Worm (Caenorhabditis elegans): Measurements from ENCODE around the gene irld-48.

The irld-48 gene

DNA sequence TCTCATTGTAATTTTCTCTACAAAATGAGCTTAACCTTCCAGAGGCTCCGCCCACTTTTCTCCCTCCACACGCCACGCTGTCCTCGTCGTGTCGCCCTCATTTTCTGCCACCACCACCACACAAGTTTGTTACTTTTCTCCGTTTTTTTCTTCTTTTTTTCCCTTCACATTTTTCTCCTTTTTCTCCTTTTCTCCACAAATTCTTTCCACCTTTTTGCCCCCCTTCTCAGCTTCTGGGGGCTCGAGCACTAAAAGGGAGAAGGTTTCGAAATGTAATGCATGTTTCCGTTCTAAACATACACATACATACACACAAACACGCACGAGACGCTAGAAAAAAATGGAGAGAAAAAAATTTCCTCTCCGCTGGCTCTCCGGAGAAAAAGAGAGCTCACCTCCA lies 20.7 kb downstream of the irld-48 start, which contains the start of gene nhr-88 (continued):
- no peak for TF ChIP-seq sptf-2 (GFP tag; optimal IDR thresholded peaks at IDR 0.05)
- TF ChIP-seq mcd-1 (GFP tag; IDR thresholded peaks at IDR 0.05): peak; percentile 42
- no peak for TF ChIP-seq lin-35 (GFP tag; optimal IDR thresholded peaks at IDR 0.05)
- no peak for TF ChIP-seq Y56A3A.18 (GFP tag; IDR thresholded peaks at IDR 0.05)
- TF ChIP-seq hmg-20 (GFP tag; IDR thresholded peaks at IDR 0.05): no peak
- peak; percentile 31; the same call in 1 of the 2 replicates for TF ChIP-seq B0336.3 (GFP tag; IDR thresholded peaks at IDR 0.05)
- TF ChIP-seq T07F8.4 (tag; optimal IDR thresholded peaks at IDR 0.05): no peak
- no peak for TF ChIP-seq lsl-1 (GFP tag; optimal IDR thresholded peaks at IDR 0.05)
- TF ChIP-seq nhr-90 (tag; optimal IDR thresholded peaks at IDR 0.05): no peak
- 0 out of 2 replicates have a peak, but pooled peaks have one; percentile 15 for TF ChIP-seq madf-8 (GFP tag; conservative IDR thresholded peaks at IDR 0.05)
- no peak for TF ChIP-seq unc-62 (GFP tag; optimal IDR thresholded peaks at IDR 0.05)
- no peak for TF ChIP-seq ceh-91 (GFP tag; IDR thresholded peaks at IDR 0.05)
- no peak; the same call in 1 of the 2 replicates for TF ChIP-seq dox-1 (GFP tag; IDR thresholded peaks at IDR 0.05)
- TF ChIP-seq fkh-3 (tag; optimal IDR thresholded peaks at IDR 0.05): no peak
- no peak for TF ChIP-seq hrde-1 (tag; optimal IDR thresholded peaks at IDR 0.05; ENCODE audit: borderline replicate concordance)
- no peak for TF ChIP-seq egl-44 (GFP tag; IDR thresholded peaks at IDR 0.05)
- no peak for TF ChIP-seq nhr-27 (tag; optimal IDR thresholded peaks at IDR 0.05)
- TF ChIP-seq ceh-58 (GFP tag; IDR thresholded peaks at IDR 0.05): no peak

DNA sequence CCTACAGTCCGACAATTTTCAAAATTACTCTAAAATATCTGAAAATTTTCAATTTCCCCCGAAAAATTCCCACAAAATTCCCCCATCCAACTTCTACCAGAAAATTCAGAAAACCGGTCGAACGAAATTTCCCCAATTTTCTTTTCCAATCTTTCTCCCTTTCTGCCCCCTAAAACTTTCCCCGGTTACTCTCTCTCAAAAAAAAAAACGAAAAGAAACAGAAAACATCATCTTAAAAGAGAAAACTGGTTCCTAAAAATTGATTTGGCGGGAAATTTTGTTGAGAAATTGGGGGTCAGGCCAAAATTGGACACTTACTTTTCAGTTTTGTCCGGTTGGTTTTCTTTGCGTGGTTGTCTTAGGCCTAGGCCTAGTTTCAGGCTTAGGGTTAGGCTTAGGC lies 21.8 kb downstream of the irld-48 start:
- no peak for TF ChIP-seq aptf-3 (GFP tag; IDR thresholded peaks at IDR 0.05)
- no peak for TF ChIP-seq let-526 (GFP tag; IDR thresholded peaks at IDR 0.05)
- TF ChIP-seq attf-5 (GFP tag; optimal IDR thresholded peaks at IDR 0.05): no peak
- TF ChIP-seq madf-3 (GFP tag; IDR thresholded peaks at IDR 0.05): no peak
- TF ChIP-seq nhr-179 (tag; optimal IDR thresholded peaks at IDR 0.05): no peak
- TF ChIP-seq lin-40 (tag; optimal IDR thresholded peaks at IDR 0.05): no peak
- TF ChIP-seq K11D2.4 (GFP tag; IDR thresholded peaks at IDR 0.05): no peak

DNA sequence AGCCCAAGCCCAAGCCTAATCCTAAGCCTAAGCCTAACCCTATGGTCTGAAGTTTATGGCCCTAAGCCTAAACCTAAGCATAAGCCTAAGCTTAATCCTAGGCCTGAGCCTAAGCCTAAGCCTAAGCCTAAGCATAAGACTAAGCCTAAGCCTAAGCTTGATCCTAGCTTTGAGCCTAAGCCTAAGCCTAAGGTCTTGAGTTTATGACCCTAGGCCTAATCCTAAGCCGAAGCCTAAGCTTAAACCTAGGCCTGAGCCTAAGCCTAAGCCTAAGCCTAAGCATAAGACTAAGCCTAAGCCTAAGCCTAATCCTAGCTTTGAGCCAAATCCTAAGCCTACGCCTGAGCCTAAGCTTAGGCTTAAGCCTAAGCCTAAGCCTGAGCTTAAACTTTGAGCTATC lies 23.2 kb downstream of the irld-48 start:
- TF ChIP-seq dox-1 (GFP tag; IDR thresholded peaks at IDR 0.05) (0 out of 2 replicates have a peak, but pooled peaks have one; percentile 16), chd-7 (tag; optimal IDR thresholded peaks at IDR 0.05) (no peak)

DNA sequence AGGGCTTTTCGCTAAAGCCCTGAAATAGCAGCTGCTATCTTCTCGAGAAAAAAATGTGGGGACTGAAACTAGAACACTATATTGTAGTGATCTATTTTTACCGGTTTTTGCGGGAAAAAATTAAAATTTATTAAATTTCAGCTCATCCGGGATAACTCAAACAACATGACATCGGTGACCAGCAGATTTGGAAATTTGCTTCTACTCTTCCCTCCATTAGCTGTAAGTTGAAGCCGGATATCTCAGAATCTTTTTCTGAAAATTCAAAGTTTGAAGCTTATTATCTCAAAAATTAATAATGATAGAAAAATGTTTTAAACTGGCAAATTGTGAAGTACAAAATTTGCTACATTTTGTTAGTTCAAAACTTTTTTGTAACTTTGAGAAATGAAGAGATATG lies 28.5 kb downstream of the irld-48 start:
- TF ChIP-seq ztf-3 (GFP tag; optimal IDR thresholded peaks at IDR 0.05) (no peak), unc-62 (GFP tag; optimal IDR thresholded peaks at IDR 0.05) (no peak), dpff-1 (tag; optimal IDR thresholded peaks at IDR 0.05) (no peak), ets-4 (GFP tag; optimal IDR thresholded peaks at IDR 0.05) (no peak), repo-1 (tag; optimal IDR thresholded peaks at IDR 0.05) (no peak), nfya-1 (tag; optimal IDR thresholded peaks at IDR 0.05; ENCODE audit: borderline replicate concordance, insufficient read depth) (no peak), cebp-2 (GFP tag; IDR thresholded peaks at IDR 0.05) (no peak), unc-130 (GFP tag; optimal IDR thresholded peaks at IDR 0.05) (no peak), tbp1 (GFP tag; optimal IDR thresholded peaks at IDR 0.05) (no peak), ztf-25 (GFP tag; IDR thresholded peaks at IDR 0.05) (no peak), T26A5.8 (tag; optimal IDR thresholded peaks at IDR 0.05) (no peak)
